Fruit fly (Drosophila melanogaster) whole organism, embryonic: ENCODE data around the gene mxc.
A peak's percentile ranks its signal among the peaks of the same experiment; 100 is the strongest.

Experiments used
- Ada2b ChIP-seq: fragments of 200-800 bp; sonication (Bioruptor generic); IDR thresholded peaks from 2 replicates; pipeline ENCODE4 v1.3.6; 2022; ENCODE audit warnings: missing biosample characterization, missing genetic modification characterization
- Bdp1 ChIP-seq: fragments of 200-800 bp; sonication (Bioruptor generic); optimal IDR thresholded peaks from 3 replicates; lab custom pipeline; 2016; ENCODE audit warnings: missing biosample characterization, missing genetic modification characterization
- Blimp-1 ChIP-seq: fragments of 200-800 bp; sonication (Bioruptor generic); optimal IDR thresholded peaks from 3 replicates; lab custom pipeline; 2018; ENCODE audit warnings: missing biosample characterization, missing genetic modification characterization, mild to moderate bottlenecking, moderate library complexity, missing genetic modification reagents
- CG10321 ChIP-seq: fragments of 200-800 bp; sonication (Bioruptor generic); IDR thresholded peaks from 2 replicates; pipeline ENCODE4 v1.3.6; 2022; ENCODE audit warnings: missing biosample characterization, missing genetic modification characterization
- CG10565 ChIP-seq: fragments of 200-800 bp; sonication (Bioruptor generic); optimal IDR thresholded peaks from 3 replicates; lab custom pipeline; 2016; ENCODE audit warnings: missing biosample characterization, mild to moderate bottlenecking, missing genetic modification characterization
- CG13296 ChIP-seq: fragments of 200-800 bp; sonication (Bioruptor generic); optimal IDR thresholded peaks from 3 replicates; lab custom pipeline; 2018; ENCODE audit warnings: missing biosample characterization, mild to moderate bottlenecking, missing genetic modification characterization
- CG14441 ChIP-seq: fragments of 200-800 bp; sonication (Bioruptor generic); IDR thresholded peaks from 2 replicates; pipeline ENCODE4 v1.3.6; 2022; ENCODE audit warnings: missing biosample characterization, missing genetic modification characterization
- CG15514 ChIP-seq: fragments of 200-800 bp; sonication (Bioruptor generic); optimal IDR thresholded peaks from 3 replicates; lab custom pipeline; 2017; ENCODE audit warnings: missing biosample characterization, missing genetic modification characterization, mild to moderate bottlenecking, moderate library complexity, missing genetic modification reagents
- CG15601 ChIP-seq: fragments of 200-800 bp; sonication (Bioruptor generic); optimal IDR thresholded peaks from 3 replicates; lab custom pipeline; 2019; ENCODE audit warnings: missing biosample characterization, mild to moderate bottlenecking, missing genetic modification characterization, moderate library complexity
- CG17359 ChIP-seq: fragments of 200-800 bp; sonication (Bioruptor generic); optimal IDR thresholded peaks from 3 replicates; lab custom pipeline; 2018; ENCODE audit warnings: missing biosample characterization, mild to moderate bottlenecking, missing genetic modification characterization, moderate library complexity
- CG17829 ChIP-seq: fragments of 200-800 bp; optimal IDR thresholded peaks from 2 replicates; lab custom pipeline; 2019; ENCODE audit warnings: missing biosample characterization, mild to moderate bottlenecking, missing genetic modification characterization, moderate library complexity
- CG18764 ChIP-seq: fragments of 200-800 bp; sonication (Bioruptor generic); optimal IDR thresholded peaks from 3 replicates; lab custom pipeline; 2016; ENCODE audit warnings: missing biosample characterization, missing genetic modification characterization
- CG2120 ChIP-seq: fragments of 200-800 bp; sonication (Bioruptor generic); optimal IDR thresholded peaks from 3 replicates; lab custom pipeline; 2016; ENCODE audit warnings: missing biosample characterization, missing genetic modification characterization
- CG2129 ChIP-seq: fragments of 200-800 bp; sonication (Bioruptor generic); IDR thresholded peaks from 2 replicates; pipeline ENCODE4 v1.3.6; 2022; ENCODE audit warnings: missing biosample characterization, missing genetic modification characterization; ENCODE audit not compliant: partially characterized antibody
- CG2712 ChIP-seq: fragments of 200-800 bp; optimal IDR thresholded peaks from 3 replicates; lab custom pipeline; 2019; ENCODE audit warnings: missing biosample characterization, mild to moderate bottlenecking, missing genetic modification characterization, moderate library complexity
- CG30020 ChIP-seq: fragments of 200-800 bp; optimal IDR thresholded peaks from 2 replicates; lab custom pipeline; 2019; ENCODE audit warnings: missing biosample characterization, mild to moderate bottlenecking, missing genetic modification characterization, moderate library complexity
- CG4360 ChIP-seq: fragments of 200-800 bp; sonication (Bioruptor generic); IDR thresholded peaks from 2 replicates; pipeline ENCODE4 v1.3.6; 2022; ENCODE audit warnings: missing biosample characterization, missing genetic modification characterization
- CG5180 ChIP-seq: fragments of 200-800 bp; sonication (Bioruptor generic); optimal IDR thresholded peaks from 3 replicates; lab custom pipeline; 2017; ENCODE audit warnings: missing biosample characterization, missing genetic modification characterization, mild to moderate bottlenecking, moderate library complexity, missing genetic modification reagents
- CG7357 ChIP-seq: fragments of 200-800 bp; sonication (Bioruptor generic); IDR thresholded peaks from 3 replicates; pipeline ENCODE4 v1.3.6; 2022; ENCODE audit warnings: missing biosample characterization, missing genetic modification characterization
- CG7372 ChIP-seq: fragments of 200-800 bp; sonication (Bioruptor generic); IDR thresholded peaks from 2 replicates; pipeline ENCODE4 v1.3.6; 2022; ENCODE audit warnings: missing biosample characterization, missing genetic modification characterization
- CG8281 ChIP-seq: fragments of 200-800 bp; sonication (Bioruptor generic); optimal IDR thresholded peaks from 2 replicates; lab custom pipeline; 2018; ENCODE audit warnings: missing biosample characterization, mild to moderate bottlenecking, missing genetic modification characterization, moderate library complexity
- CG9437 ChIP-seq: fragments of 200-800 bp; sonication (Bioruptor generic); optimal IDR thresholded peaks from 2 replicates; lab custom pipeline; 2018; ENCODE audit warnings: missing biosample characterization, mild to moderate bottlenecking, missing genetic modification characterization
- CG9876 ChIP-seq: fragments of 200-800 bp; sonication (Bioruptor generic); optimal IDR thresholded peaks from 2 replicates; lab custom pipeline; 2016; ENCODE audit warnings: missing biosample characterization, missing genetic modification characterization
- D19B ChIP-seq: fragments of 200-800 bp; sonication (Bioruptor generic); optimal IDR thresholded peaks from 2 replicates; lab custom pipeline; 2017; ENCODE audit warnings: missing biosample characterization, mild to moderate bottlenecking, missing genetic modification characterization
- Dek ChIP-seq: fragments of 200-800 bp; sonication (Bioruptor generic); optimal IDR thresholded peaks from 3 replicates; lab custom pipeline; 2019; ENCODE audit warnings: missing biosample characterization, mild to moderate bottlenecking, missing genetic modification characterization, moderate library complexity
- Fer3 ChIP-seq: fragments of 200-800 bp; sonication (Bioruptor generic); optimal IDR thresholded peaks from 2 replicates; lab custom pipeline; 2018; ENCODE audit warnings: missing biosample characterization, mild to moderate bottlenecking, missing genetic modification characterization, moderate library complexity
- HHEX ChIP-seq: fragments of 200-800 bp; sonication (Bioruptor generic); optimal IDR thresholded peaks from 3 replicates; lab custom pipeline; 2017; ENCODE audit warnings: missing biosample characterization, mild to moderate bottlenecking, missing genetic modification characterization, missing genetic modification reagents
- MESR4 ChIP-seq: fragments of 200-800 bp; sonication (Bioruptor generic); optimal IDR thresholded peaks from 2 replicates; lab custom pipeline; 2018; ENCODE audit warnings: missing biosample characterization, mild to moderate bottlenecking, missing genetic modification characterization, moderate library complexity
- Med ChIP-seq: fragments of 200-800 bp; sonication (Bioruptor generic); peaks from one replicate; lab custom pipeline; 2016; ENCODE audit warnings: missing biosample characterization, missing genetic modification characterization, mild to moderate bottlenecking, inconsistent platforms, moderate library complexity
- Mrtf ChIP-seq: fragments of 200-800 bp; sonication (Bioruptor generic); IDR thresholded peaks from 3 replicates; pipeline ENCODE4 v1.3.6; 2022; ENCODE audit warnings: missing biosample characterization, missing genetic modification characterization
- PHDP ChIP-seq: fragments of 200-800 bp; sonication (Bioruptor generic); optimal IDR thresholded peaks from 3 replicates; lab custom pipeline; 2018; ENCODE audit warnings: missing biosample characterization, mild to moderate bottlenecking, missing genetic modification characterization, moderate library complexity
- Rx ChIP-seq: fragments of 200-800 bp; sonication (Bioruptor generic); IDR thresholded peaks from 2 replicates; pipeline ENCODE4 v1.3.6; 2022; ENCODE audit warnings: missing biosample characterization, missing genetic modification characterization
- Tbp ChIP-seq: fragments of >200 bp; optimal IDR thresholded peaks from 2 replicates; lab custom pipeline; 2018; ENCODE audit warnings: missing biosample characterization, missing genetic modification characterization
- cg ChIP-seq: fragments of 200-800 bp; sonication (Bioruptor generic); optimal IDR thresholded peaks from 3 replicates; lab custom pipeline; 2019; ENCODE audit warnings: missing biosample characterization, mild to moderate bottlenecking, missing genetic modification characterization, moderate library complexity
- chif ChIP-seq, 2 experiments: fragments of 200-800 bp; sonication (Bioruptor generic); optimal IDR thresholded peaks; 3 replicates each; lab custom pipeline; 2016; ENCODE audit warnings: missing biosample characterization in 2 of 2, missing genetic modification characterization in 2 of 2
- chn ChIP-seq: fragments of 200-800 bp; sonication (Bioruptor generic); optimal IDR thresholded peaks from 2 replicates; lab custom pipeline; 2016; ENCODE audit warnings: missing biosample characterization, missing genetic modification characterization
- crc ChIP-seq: fragments of 200-800 bp; sonication (Bioruptor generic); optimal IDR thresholded peaks from 2 replicates; lab custom pipeline; 2016; ENCODE audit warnings: missing biosample characterization, missing genetic modification characterization
- fd3F ChIP-seq: fragments of 200-800 bp; sonication (Bioruptor generic); optimal IDR thresholded peaks from 2 replicates; lab custom pipeline; 2018; ENCODE audit warnings: missing biosample characterization, mild to moderate bottlenecking, missing genetic modification characterization, moderate library complexity
- grau ChIP-seq: fragments of 200-800 bp; optimal IDR thresholded peaks from 3 replicates; lab custom pipeline; 2019; ENCODE audit warnings: missing biosample characterization, mild to moderate bottlenecking, missing genetic modification characterization, moderate library complexity
- h ChIP-seq: fragments of >200 bp; optimal IDR thresholded peaks from 2 replicates; lab custom pipeline; 2017
- jumu ChIP-seq: fragments of 200-800 bp; sonication (Bioruptor generic); optimal IDR thresholded peaks from 3 replicates; lab custom pipeline; 2016; ENCODE audit warnings: missing biosample characterization, missing genetic modification characterization
- kni ChIP-seq: fragments of 200-800 bp; sonication (Bioruptor generic); optimal IDR thresholded peaks from 3 replicates; lab custom pipeline; 2017; ENCODE audit warnings: mild to moderate bottlenecking, missing biosample characterization, missing genetic modification reagents, missing genetic modification characterization
- nom ChIP-seq: fragments of 200-800 bp; sonication (Bioruptor generic); optimal IDR thresholded peaks from 2 replicates; lab custom pipeline; 2017; ENCODE audit warnings: missing biosample characterization, missing genetic modification characterization, mild to moderate bottlenecking, moderate library complexity, missing genetic modification reagents
- otp ChIP-seq: fragments of 200-800 bp; sonication (Bioruptor generic); IDR thresholded peaks from 3 replicates; pipeline ENCODE4, ENCODE4 v1.3.6; 2022; ENCODE audit warnings: missing biosample characterization, missing genetic modification characterization
- pho ChIP-seq: fragments of 200-800 bp; sonication (Bioruptor generic); optimal IDR thresholded peaks from 2 replicates; lab custom pipeline; 2016; ENCODE audit warnings: missing biosample characterization, missing genetic modification characterization
- phol ChIP-seq: fragments of 200-800 bp; sonication (Bioruptor generic); optimal IDR thresholded peaks from 3 replicates; lab custom pipeline; 2018; ENCODE audit warnings: missing biosample characterization, mild to moderate bottlenecking, missing genetic modification characterization, moderate library complexity
- pnt ChIP-seq: fragments of 200-800 bp; sonication (Bioruptor generic); optimal IDR thresholded peaks from 3 replicates; lab custom pipeline; 2016; ENCODE audit warnings: missing biosample characterization, missing genetic modification characterization
- sens ChIP-seq: fragments of 200-800 bp; sonication (Bioruptor generic); peaks from one replicate; lab custom pipeline; 2016; ENCODE audit warnings: missing biosample characterization, missing genetic modification characterization
- sug ChIP-seq: fragments of 200-800 bp; optimal IDR thresholded peaks from 2 replicates; lab custom pipeline; 2019; ENCODE audit warnings: missing biosample characterization, mild to moderate bottlenecking, missing genetic modification characterization, moderate library complexity
- tap ChIP-seq: fragments of 200-800 bp; optimal IDR thresholded peaks from 3 replicates; lab custom pipeline; 2019; ENCODE audit warnings: missing biosample characterization, mild to moderate bottlenecking, missing genetic modification characterization, moderate library complexity
- tx ChIP-seq: fragments of 200-800 bp; sonication (Bioruptor generic); optimal IDR thresholded peaks from 2 replicates; lab custom pipeline; 2016; ENCODE audit warnings: missing biosample characterization, missing genetic modification characterization

Gene mxc

dm6 chrX:9193604-9194003, 49.7 kb downstream of the mxc start, which contains the start of gene CG12106 (continued):
- TF ChIP-seq CG30020 (tag; lab: Kevin White, UChicago) (no peak), Dek (tag; lab: Kevin White, UChicago) (no peak), MESR4 (GFP tag; lab: Kevin White, UChicago) (no peak), Fer3 (peak; percentile 62), cg (no peak), Blimp-1 (no peak), PHDP (tag; lab: Kevin White, UChicago) (peak; percentile 43), CG9876 (no peak), pnt (GFP tag; lab: Kevin White, UChicago) (no peak), CG15514 (GFP tag; lab: Kevin White, UChicago) (peak; percentile 98), CG10565 (GFP tag; lab: Kevin White, UChicago) (no peak), chn (GFP tag; lab: Kevin White, UChicago) (peak; percentile 19), Rx (0 out of 2 replicates have a peak, but pooled peaks have one; percentile 37), Tbp (no peak), CG10321 (GFP tag; lab: Robert Waterston, UW) (no peak), chif (GFP tag; optimal IDR thresholded peaks at IDR 0.05; lab: Kevin White, UChicago) (peak in 1 of 2 experiments; percentile 14), CG15601 (tag; lab: Kevin White, UChicago) (peak; percentile 13), otp (GFP tag; lab: Robert Waterston, UW) (no peak), HHEX (no peak), CG4360 (GFP tag; lab: Robert Waterston, UW) (peak; percentile 62; the same call in 1 of the 2 replicates), CG5180 (GFP tag; lab: Kevin White, UChicago) (no peak), CG2712 (peak; percentile 42), sens (peak; percentile 59), Ada2b (GFP tag; lab: Robert Waterston, UW) (0 out of 2 replicates have a peak, but pooled peaks have one; percentile 30), CG18764 (GFP tag; lab: Kevin White, UChicago) (no peak), CG9437 (no peak), sug (tag; lab: Kevin White, UChicago) (peak; percentile 56), tx (GFP tag; lab: Kevin White, UChicago) (no peak), CG14441 (GFP tag; lab: Robert Waterston, UW) (no peak; the same call in 1 of the 2 replicates), jumu (GFP tag; lab: Kevin White, UChicago) (peak; percentile 11), CG2120 (GFP tag; lab: Kevin White, UChicago) (peak; percentile 74), nom (GFP tag; lab: Kevin White, UChicago) (peak; percentile 13), crc (GFP tag; lab: Kevin White, UChicago) (peak; percentile 14), Bdp1 (GFP tag; lab: Kevin White, UChicago) (no peak), Med (GFP tag; lab: Kevin White, UChicago) (peak; percentile 87), fd3F (GFP tag; lab: Kevin White, UChicago) (peak; percentile 22), grau (peak; percentile 98), CG2129 (GFP tag; lab: Robert Waterston, UW) (no peak), CG17829 (peak; percentile 49), D19B (GFP tag; lab: Kevin White, UChicago) (no peak), CG7357 (GFP tag; lab: Robert Waterston, UW) (peak; percentile 32; the same call in 1 of the 3 replicates), CG8281 (tag; lab: Kevin White, UChicago) (no peak), kni (peak; percentile 43), h (no peak), CG7372 (GFP tag; lab: Robert Waterston, UW) (peak; percentile 53; the same call in 1 of the 2 replicates), CG13296 (peak; percentile 50), phol (peak; percentile 50), pho (no peak), CG17359 (tag; lab: Kevin White, UChicago) (peak; percentile 27), tap (tag; lab: Kevin White, UChicago) (no peak), Mrtf (GFP tag; lab: Robert Waterston, UW) (peak; percentile 24; the same call in 1 of the 3 replicates)
